Fruit fly (Drosophila melanogaster) whole organism, pupa: ENCODE data around the gene jvl.

ENCODE experiments used
- CG10348 ChIP-seq: fragments of 200-800 bp; sonication (Bioruptor generic); IDR thresholded peaks from 2 replicates; pipeline ENCODE4 v1.3.6; 2022; ENCODE audit warnings: missing biosample characterization, missing genetic modification characterization
- CG14655 ChIP-seq: fragments of 200-800 bp; sonication (Bioruptor generic); optimal IDR thresholded peaks from 3 replicates; lab custom pipeline; 2017; ENCODE audit warnings: mild to moderate bottlenecking, missing biosample characterization, missing genetic modification reagents, missing genetic modification characterization
- EcR ChIP-seq: fragments of 200-800 bp; sonication (Bioruptor generic); optimal IDR thresholded peaks from 3 replicates; lab custom pipeline; 2019; ENCODE audit warnings: missing biosample characterization, missing genetic modification characterization, mild to moderate bottlenecking, moderate library complexity, missing genetic modification reagents
- fd96Ca ChIP-seq: fragments of 200-800 bp; sonication (Bioruptor generic); IDR thresholded peaks from 3 replicates; pipeline ENCODE4 v1.3.6; 2022; ENCODE audit warnings: missing biosample characterization, missing genetic modification characterization
- gl ChIP-seq: fragments of 200-800 bp; sonication (Bioruptor generic); optimal IDR thresholded peaks from 2 replicates; lab custom pipeline; 2018; ENCODE audit warnings: missing biosample characterization, mild to moderate bottlenecking, missing genetic modification characterization

dm6 chr3R:14728713-14729685 is 12.4 kb upstream of the jvl start:
- TF ChIP-seq fd96Ca (GFP tag; lab: Robert Waterston, UW) (no peak; the same call in 2 of the 3 replicates), CG10348 (GFP tag; lab: Robert Waterston, UW) (no peak), EcR (no peak), CG14655 (GFP tag; lab: Kevin White, UChicago) (peak; percentile 17), gl (tag; lab: Kevin White, UChicago) (no peak)
